Fruit fly (Drosophila melanogaster) whole organism, embryonic: ENCODE measurements around the gene Rim2.

ENCODE experiments used
- Atf3 ChIP-seq: fragments of 200-800 bp; sonication (Bioruptor generic); optimal IDR thresholded peaks from 3 replicates; lab custom pipeline; 2016; ENCODE audit warnings: missing biosample characterization, missing genetic modification characterization
- CG10959 ChIP-seq: fragments of 200-800 bp; sonication (Bioruptor generic); IDR thresholded peaks from 2 replicates; pipeline ENCODE4 v1.3.6; 2022; ENCODE audit warnings: missing biosample characterization, missing genetic modification characterization
- CG12942 ChIP-seq: fragments of 200-800 bp; sonication (Bioruptor generic); optimal IDR thresholded peaks from 3 replicates; lab custom pipeline; 2016; ENCODE audit warnings: missing biosample characterization, missing genetic modification characterization
- CG13624 ChIP-seq: fragments of 200-800 bp; sonication (Bioruptor generic); optimal IDR thresholded peaks from 2 replicates; lab custom pipeline; 2016; ENCODE audit warnings: missing biosample characterization, missing genetic modification characterization
- CG13775 ChIP-seq: fragments of 200-800 bp; sonication (Bioruptor generic); optimal IDR thresholded peaks from 3 replicates; lab custom pipeline; 2017; ENCODE audit warnings: missing biosample characterization, mild to moderate bottlenecking, missing genetic modification characterization
- CG13894 ChIP-seq: fragments of 200-800 bp; sonication (Bioruptor generic); optimal IDR thresholded peaks from 3 replicates; lab custom pipeline; 2018; ENCODE audit warnings: missing biosample characterization, mild to moderate bottlenecking, missing genetic modification characterization, moderate library complexity
- CG14441 ChIP-seq: fragments of 200-800 bp; sonication (Bioruptor generic); IDR thresholded peaks from 2 replicates; pipeline ENCODE4 v1.3.6; 2022; ENCODE audit warnings: missing biosample characterization, missing genetic modification characterization
- CG15479 ChIP-seq: fragments of 200-800 bp; sonication (Bioruptor generic); optimal IDR thresholded peaks from 3 replicates; lab custom pipeline; 2019; ENCODE audit warnings: missing biosample characterization, mild to moderate bottlenecking, missing genetic modification characterization, moderate library complexity
- CG17568 ChIP-seq: fragments of 200-800 bp; sonication (Bioruptor generic); optimal IDR thresholded peaks from 2 replicates; lab custom pipeline; 2018; ENCODE audit warnings: missing biosample characterization, mild to moderate bottlenecking, missing genetic modification characterization, moderate library complexity
- CG18476 ChIP-seq: fragments of 200-800 bp; sonication (Bioruptor generic); optimal IDR thresholded peaks from 2 replicates; lab custom pipeline; 2016; ENCODE audit warnings: missing biosample characterization, mild to moderate bottlenecking, missing genetic modification characterization
- CG2202 ChIP-seq: fragments of 200-800 bp; sonication (Bioruptor generic); optimal IDR thresholded peaks from 2 replicates; lab custom pipeline; 2018; ENCODE audit warnings: missing biosample characterization, mild to moderate bottlenecking, missing genetic modification characterization
- CG4820 ChIP-seq: fragments of 200-800 bp; sonication (Bioruptor generic); optimal IDR thresholded peaks from 3 replicates; lab custom pipeline; 2016; ENCODE audit warnings: missing biosample characterization, missing genetic modification characterization
- CG5953 ChIP-seq: fragments of 200-800 bp; sonication (Bioruptor generic); IDR thresholded peaks from 2 replicates; pipeline ENCODE4 v1.3.6; 2022; ENCODE audit warnings: missing biosample characterization, missing genetic modification characterization
- CG6654 ChIP-seq: fragments of 200-800 bp; sonication (Bioruptor generic); optimal IDR thresholded peaks from 2 replicates; lab custom pipeline; 2017; ENCODE audit warnings: missing biosample characterization, mild to moderate bottlenecking, missing genetic modification characterization
- CG7372 ChIP-seq: fragments of 200-800 bp; sonication (Bioruptor generic); IDR thresholded peaks from 2 replicates; pipeline ENCODE4 v1.3.6; 2022; ENCODE audit warnings: missing biosample characterization, missing genetic modification characterization
- CG7963 ChIP-seq: fragments of 200-800 bp; sonication (Bioruptor generic); IDR thresholded peaks from 3 replicates; pipeline ENCODE4 v1.3.6; 2022; ENCODE audit warnings: missing biosample characterization, missing genetic modification characterization; ENCODE audit not compliant: partially characterized antibody
- CG9609 ChIP-seq: fragments of 200-800 bp; sonication (Bioruptor generic); optimal IDR thresholded peaks from 3 replicates; lab custom pipeline; 2016; ENCODE audit warnings: missing biosample characterization, missing genetic modification characterization
- CkIIα-i1 ChIP-seq: fragments of 200-800 bp; sonication (Bioruptor generic); IDR thresholded peaks from 2 replicates; pipeline ENCODE4 v1.3.6; 2022; ENCODE audit warnings: missing biosample characterization, missing genetic modification characterization
- Dll ChIP-seq: fragments of 200-800 bp; sonication (Bioruptor generic); IDR thresholded peaks from 4 replicates; pipeline ENCODE4 v1.3.6; 2022; ENCODE audit warnings: missing biosample characterization, missing genetic modification characterization; ENCODE audit not compliant: partially characterized antibody
- Gsc ChIP-seq: fragments of 200-800 bp; sonication (Bioruptor generic); IDR thresholded peaks from 2 replicates; pipeline ENCODE4 v1.3.6; 2022; ENCODE audit warnings: missing biosample characterization, missing genetic modification characterization
- H15 ChIP-seq: fragments of 200-800 bp; sonication (Bioruptor generic); IDR thresholded peaks from 3 replicates; pipeline ENCODE4 v1.3.6; 2022; ENCODE audit warnings: missing biosample characterization, missing genetic modification characterization
- HLH3B ChIP-seq: fragments of 200-800 bp; sonication (Bioruptor generic); IDR thresholded peaks from 2 replicates; pipeline ENCODE4 v1.3.6; 2022; ENCODE audit warnings: missing biosample characterization, missing genetic modification characterization
- Hand ChIP-seq: fragments of 200-800 bp; sonication (Bioruptor generic); optimal IDR thresholded peaks from 2 replicates; lab custom pipeline; 2017; ENCODE audit warnings: mild to moderate bottlenecking, missing biosample characterization, missing genetic modification reagents, missing genetic modification characterization
- Hey ChIP-seq: fragments of 200-800 bp; sonication (Bioruptor generic); optimal IDR thresholded peaks from 3 replicates; lab custom pipeline; 2018; ENCODE audit warnings: missing biosample characterization, mild to moderate bottlenecking, missing genetic modification characterization
- HmgZ ChIP-seq: fragments of 200-800 bp; sonication (Bioruptor generic); optimal IDR thresholded peaks from 2 replicates; lab custom pipeline; 2018; ENCODE audit warnings: missing biosample characterization, mild to moderate bottlenecking, missing genetic modification characterization
- Lpt ChIP-seq: fragments of >200 bp; optimal IDR thresholded peaks from 2 replicates; lab custom pipeline; 2018; ENCODE audit warnings: missing biosample characterization, missing genetic modification characterization
- MTF-1 ChIP-seq: fragments of 200-800 bp; sonication (Bioruptor generic); optimal IDR thresholded peaks from 2 replicates; lab custom pipeline; 2018; ENCODE audit warnings: missing biosample characterization, mild to moderate bottlenecking, missing genetic modification characterization, borderline replicate concordance
- NFAT ChIP-seq: fragments of 200-800 bp; sonication (Bioruptor generic); IDR thresholded peaks from 2 replicates; pipeline ENCODE4 v1.3.6; 2022; ENCODE audit warnings: missing biosample characterization, missing genetic modification characterization
- Pdp1 ChIP-seq, 2 experiments: fragments of 200-800 bp; sonication (Bioruptor generic); optimal IDR thresholded peaks; 3 replicates each; lab custom pipeline; 2016; ENCODE audit warnings: missing biosample characterization in 2 of 2, missing genetic modification characterization in 2 of 2, mild to moderate bottlenecking in 1 of 2, moderate library complexity in 1 of 2
- Rx ChIP-seq: fragments of 200-800 bp; sonication (Bioruptor generic); IDR thresholded peaks from 2 replicates; pipeline ENCODE4 v1.3.6; 2022; ENCODE audit warnings: missing biosample characterization, missing genetic modification characterization
- Sry-β ChIP-seq: fragments of 200-800 bp; sonication (Bioruptor generic); optimal IDR thresholded peaks from 2 replicates; lab custom pipeline; 2018; ENCODE audit warnings: missing biosample characterization, mild to moderate bottlenecking, missing genetic modification characterization, moderate library complexity
- Sry-δ ChIP-seq: fragments of 200-800 bp; sonication (Bioruptor generic); optimal IDR thresholded peaks from 2 replicates; lab custom pipeline; 2016; ENCODE audit warnings: missing biosample characterization, missing genetic modification characterization
- Ssrp ChIP-seq: fragments of 200-800 bp; sonication (Bioruptor generic); optimal IDR thresholded peaks from 2 replicates; lab custom pipeline; 2018; ENCODE audit warnings: missing biosample characterization, mild to moderate bottlenecking, missing genetic modification characterization, moderate library complexity
- aop ChIP-seq: fragments of 200-800 bp; sonication (Bioruptor generic); IDR thresholded peaks from 2 replicates; pipeline ENCODE4 v1.3.6; 2022; ENCODE audit warnings: missing biosample characterization, missing genetic modification characterization
- ap ChIP-seq: fragments of 200-800 bp; sonication (Bioruptor generic); IDR thresholded peaks from 2 replicates; pipeline ENCODE4 v1.3.6; 2022; ENCODE audit warnings: missing biosample characterization, missing genetic modification characterization
- ato ChIP-seq: fragments of 200-800 bp; sonication (Bioruptor generic); IDR thresholded peaks from 2 replicates; pipeline ENCODE4 v1.3.6; 2022; ENCODE audit warnings: missing biosample characterization, missing genetic modification characterization; ENCODE audit not compliant: partially characterized antibody
- cas ChIP-seq: fragments of 200-800 bp; sonication (Bioruptor generic); IDR thresholded peaks from 2 replicates; pipeline ENCODE4 v1.3.6; 2022; ENCODE audit warnings: missing biosample characterization, missing genetic modification characterization
- chif ChIP-seq, 2 experiments: fragments of 200-800 bp; sonication (Bioruptor generic); optimal IDR thresholded peaks; 3 replicates each; lab custom pipeline; 2016; ENCODE audit warnings: missing biosample characterization in 2 of 2, missing genetic modification characterization in 2 of 2
- crol ChIP-seq: fragments of 200-800 bp; sonication (Bioruptor generic); IDR thresholded peaks from 2 replicates; pipeline ENCODE4 v1.3.6; 2022; ENCODE audit warnings: missing biosample characterization, missing genetic modification characterization
- fru ChIP-seq: fragments of >200 bp; optimal IDR thresholded peaks from 2 replicates; lab custom pipeline; 2017
- gfzf ChIP-seq: fragments of 200-800 bp; sonication (Bioruptor generic); optimal IDR thresholded peaks from 2 replicates; lab custom pipeline; 2016; ENCODE audit warnings: missing biosample characterization, mild to moderate bottlenecking, missing genetic modification characterization, moderate library complexity
- mam ChIP-seq: fragments of 200-800 bp; sonication (Bioruptor generic); optimal IDR thresholded peaks from 3 replicates; lab custom pipeline; 2016; ENCODE audit warnings: missing biosample characterization, missing genetic modification characterization
- nerfin-1 ChIP-seq: fragments of 200-800 bp; sonication (Bioruptor generic); optimal IDR thresholded peaks from 3 replicates; lab custom pipeline; 2019; ENCODE audit warnings: missing biosample characterization, mild to moderate bottlenecking, missing genetic modification characterization, moderate library complexity
- p53 ChIP-seq: fragments of 200-800 bp; sonication (Bioruptor generic); optimal IDR thresholded peaks from 2 replicates; lab custom pipeline; 2016; ENCODE audit warnings: missing biosample characterization, missing genetic modification characterization
- seq ChIP-seq: fragments of 200-800 bp; sonication (Bioruptor generic); IDR thresholded peaks from 2 replicates; pipeline ENCODE4 v1.3.6; 2022; ENCODE audit warnings: missing biosample characterization, missing genetic modification characterization
- sim ChIP-seq: fragments of 200-800 bp; sonication (Bioruptor generic); IDR thresholded peaks from 2 replicates; pipeline ENCODE4 v1.3.6; 2022; ENCODE audit warnings: missing biosample characterization, missing genetic modification characterization
- sna ChIP-seq: fragments of 200-800 bp; sonication (Bioruptor generic); IDR thresholded peaks from 2 replicates; pipeline ENCODE4 v1.3.6; 2022; ENCODE audit warnings: missing biosample characterization, missing genetic modification characterization; ENCODE audit not compliant: partially characterized antibody
- sob ChIP-seq: fragments of 200-800 bp; sonication (Bioruptor generic); IDR thresholded peaks from 2 replicates; pipeline ENCODE4 v1.3.6; 2022; ENCODE audit warnings: missing biosample characterization, missing genetic modification characterization
- sr ChIP-seq: fragments of 200-800 bp; sonication (Bioruptor generic); IDR thresholded peaks from 3 replicates; pipeline ENCODE4 v1.3.6; 2022; ENCODE audit warnings: missing biosample characterization, missing genetic modification characterization
- tio ChIP-seq: fragments of 200-800 bp; sonication (Bioruptor generic); optimal IDR thresholded peaks from 2 replicates; lab custom pipeline; 2017; ENCODE audit warnings: missing biosample characterization, missing genetic modification characterization, inconsistent platforms
- toy ChIP-seq: fragments of 200-800 bp; sonication (Bioruptor generic); IDR thresholded peaks from 2 replicates; pipeline ENCODE4 v1.3.6; 2022; ENCODE audit warnings: missing biosample characterization, missing genetic modification characterization
- unpg ChIP-seq: fragments of 200-800 bp; sonication (Bioruptor generic); optimal IDR thresholded peaks from 3 replicates; lab custom pipeline; 2018; ENCODE audit warnings: missing biosample characterization, mild to moderate bottlenecking, missing genetic modification characterization, moderate library complexity
- wor ChIP-seq: fragments of 200-800 bp; sonication (Bioruptor generic); IDR thresholded peaks from 2 replicates; pipeline ENCODE4 v1.3.6; 2022; ENCODE audit warnings: missing biosample characterization, missing genetic modification characterization

Rim2 gene

dm6 chr2L:1751953-1752352 lies 27.8 kb upstream of the Rim2 start, which contains the start of the genes CG17712 and CG17648 (continued):
- TF ChIP-seq seq (GFP tag; lab: Robert Waterston, UW) (no peak), CG13775 (no peak), fru (lab: Kevin White, UChicago) (no peak), CG2202 (tag; lab: Kevin White, UChicago) (no peak), sna (GFP tag; lab: Robert Waterston, UW) (peak; percentile 80), CG6654 (GFP tag; lab: Kevin White, UChicago) (no peak), MTF-1 (GFP tag; lab: Kevin White, UChicago) (no peak), Pdp1 (GFP tag; optimal IDR thresholded peaks at IDR 0.05; lab: Kevin White, UChicago) (no peak), HLH3B (GFP tag; lab: Robert Waterston, UW) (no peak), Hand (GFP tag; lab: Kevin White, UChicago) (no peak), Atf3 (GFP tag; lab: Kevin White, UChicago) (no peak), Gsc (GFP tag; lab: Robert Waterston, UW) (no peak), H15 (no peak), chif (GFP tag; optimal IDR thresholded peaks at IDR 0.05; lab: Kevin White, UChicago) (no peak), CG17568 (GFP tag; lab: Kevin White, UChicago) (no peak), CG13894 (no peak), Rx (GFP tag; lab: Robert Waterston, UW) (no peak), CG13624 (GFP tag; lab: Kevin White, UChicago) (no peak), CkIIα-i1 (GFP tag; lab: Robert Waterston, UW) (no peak), mam (GFP tag; lab: Kevin White, UChicago) (no peak), CG4820 (GFP tag; lab: Kevin White, UChicago) (no peak), NFAT (GFP tag; lab: Robert Waterston, UW) (peak; percentile 38; the same call in 1 of the 2 replicates), CG7372 (GFP tag; lab: Robert Waterston, UW) (no peak), CG14441 (GFP tag; lab: Robert Waterston, UW) (no peak), aop (GFP tag; lab: Robert Waterston, UW) (no peak), toy (GFP tag; lab: Robert Waterston, UW) (no peak), nerfin-1 (tag; lab: Kevin White, UChicago) (peak; percentile 15), unpg (GFP tag; lab: Kevin White, UChicago) (no peak), CG7963 (peak; percentile 71; the same call in 2 of the 3 replicates), Sry-δ (GFP tag; lab: Kevin White, UChicago) (peak; percentile 62), cas (GFP tag; lab: Robert Waterston, UW) (no peak), HmgZ (no peak), sr (GFP tag; lab: Robert Waterston, UW) (no peak), gfzf (GFP tag; lab: Kevin White, UChicago) (no peak), ato (GFP tag; lab: Robert Waterston, UW) (peak; percentile 70), CG9609 (no peak), Hey (no peak), Dll (GFP tag; lab: Robert Waterston, UW) (peak; percentile 90), Lpt (GFP tag; lab: Kevin White, UChicago) (no peak), p53 (GFP tag; lab: Kevin White, UChicago) (no peak), sob (no peak), CG15479 (GFP tag; lab: Kevin White, UChicago) (no peak), CG18476 (GFP tag; lab: Kevin White, UChicago) (no peak), crol (GFP tag; lab: Robert Waterston, UW) (no peak), ap (GFP tag; lab: Robert Waterston, UW) (no peak), CG12942 (no peak), sim (no peak), Ssrp (tag; lab: Kevin White, UChicago) (no peak), CG10959 (GFP tag; lab: Robert Waterston, UW) (no peak), Sry-β (peak; percentile 82), wor (no peak), CG5953 (GFP tag; lab: Robert Waterston, UW) (no peak), tio (GFP tag; lab: Kevin White, UChicago) (no peak)
